Worm (Caenorhabditis elegans) whole organism, L2 larva: ENCODE measurements around the gene dcar-1.

Source experiments
- C34F6.9 ChIP-seq: fragments of 150-350 bp; optimal IDR thresholded peaks from 2 replicates; lab custom pipeline; 2014; ENCODE audit warnings: missing biosample characterization, missing genetic modification characterization
- R02D3.7 ChIP-seq: fragments of 150-350 bp; optimal IDR thresholded peaks from 2 replicates; lab custom pipeline; 2014; ENCODE audit warnings: missing biosample characterization, missing genetic modification characterization
- Y55F3AM.14 ChIP-seq: fragments of 200-800 bp; sonication (Bioruptor generic); optimal IDR thresholded peaks from 2 replicates; lab custom pipeline; 2018; ENCODE audit warnings: mild to moderate bottlenecking, missing genetic modification characterization, missing compliant biosample characterization
- ZK546.5 ChIP-seq: sonication (generic microtip); optimal IDR thresholded peaks from 2 replicates; lab custom pipeline; 2017; ENCODE audit warnings: missing biosample characterization, missing genetic modification characterization
- alr-1 ChIP-seq: fragments of 150-350 bp; optimal IDR thresholded peaks from 2 replicates; lab custom pipeline; 2014; ENCODE audit warnings: missing biosample characterization, missing genetic modification characterization
- aly-2 ChIP-seq: fragments of 150-350 bp; optimal IDR thresholded peaks from 2 replicates; lab custom pipeline; 2014; ENCODE audit warnings: missing biosample characterization, missing genetic modification characterization
- blmp-1 ChIP-seq: sonication (generic microtip); optimal IDR thresholded peaks from 2 replicates; lab custom pipeline; 2017; ENCODE audit warnings: missing genetic modification characterization, mild to moderate bottlenecking, missing compliant biosample characterization, antibody characterized with exemption, moderate library complexity; ENCODE audit not compliant: insufficient read depth
- ceh-16 ChIP-seq: fragments of 150-350 bp; optimal IDR thresholded peaks from 2 replicates; lab custom pipeline; 2014; ENCODE audit warnings: missing biosample characterization, missing genetic modification characterization
- dmd-4 ChIP-seq: sonication (generic microtip); optimal IDR thresholded peaks from 2 replicates; lab custom pipeline; 2017; ENCODE audit warnings: missing biosample characterization, missing genetic modification characterization
- egl-27 ChIP-seq: sonication (generic microtip); optimal IDR thresholded peaks from 3 replicates; lab custom pipeline; 2017; ENCODE audit warnings: missing biosample characterization, missing genetic modification reagents, missing genetic modification characterization
- elt-1 ChIP-seq: fragments of 150-350 bp; optimal IDR thresholded peaks from 2 replicates; lab custom pipeline; 2014; ENCODE audit warnings: missing biosample characterization, missing genetic modification characterization
- elt-3 ChIP-seq: sonication (generic microtip); optimal IDR thresholded peaks from 2 replicates; lab custom pipeline; 2017; ENCODE audit warnings: missing biosample characterization, missing genetic modification characterization
- fos-1 ChIP-seq: fragments of 150-350 bp; optimal IDR thresholded peaks from 2 replicates; lab custom pipeline; 2014; ENCODE audit warnings: missing biosample characterization, missing genetic modification characterization
- gmeb-1 ChIP-seq: fragments of 150-350 bp; optimal IDR thresholded peaks from 2 replicates; lab custom pipeline; 2014; ENCODE audit warnings: missing biosample characterization, missing genetic modification characterization
- lin-11 ChIP-seq: fragments of 150-350 bp; sonication (generic microtip); optimal IDR thresholded peaks from 2 replicates; lab custom pipeline; 2014; ENCODE audit warnings: missing biosample characterization, missing genetic modification characterization, inconsistent platforms, mixed read lengths
- lin-13 ChIP-seq: fragments of 150-350 bp; optimal IDR thresholded peaks from 2 replicates; lab custom pipeline; 2014; ENCODE audit warnings: missing biosample characterization, missing genetic modification reagents, missing genetic modification characterization
- lin-39 ChIP-seq: fragments of 150-350 bp; optimal IDR thresholded peaks from 2 replicates; lab custom pipeline; 2014; ENCODE audit warnings: missing biosample characterization, missing genetic modification reagents, missing genetic modification characterization
- lsy-2 ChIP-seq, 2 experiments: fragments of 150-350 bp in 1 of 2; sonication (generic microtip) in 1 of 2; optimal IDR thresholded peaks; 2 replicates each; lab custom pipeline; 2014 to 2017; ENCODE audit warnings: missing biosample characterization in 2 of 2, missing genetic modification characterization in 2 of 2
- mab-5 ChIP-seq: fragments of 150-350 bp; optimal IDR thresholded peaks from 2 replicates; lab custom pipeline; 2014; ENCODE audit warnings: missing biosample characterization, missing genetic modification characterization
- mbf-1 ChIP-seq: sonication (generic microtip); optimal IDR thresholded peaks from 2 replicates; lab custom pipeline; 2017; ENCODE audit warnings: missing biosample characterization, missing genetic modification characterization
- mdl-1 ChIP-seq, 2 experiments: fragments of 150-350 bp in 1 of 2; sonication (generic microtip) in 1 of 2; optimal IDR thresholded peaks; 2 replicates each; lab custom pipeline; 2017; ENCODE audit warnings: missing biosample characterization in 2 of 2, missing genetic modification characterization in 2 of 2
- nhr-10 ChIP-seq: sonication (generic microtip); optimal IDR thresholded peaks from 2 replicates; lab custom pipeline; 2017; ENCODE audit warnings: missing biosample characterization, missing genetic modification characterization
- nhr-11 ChIP-seq: fragments of 150-350 bp; optimal IDR thresholded peaks from 2 replicates; lab custom pipeline; 2014; ENCODE audit warnings: missing biosample characterization, missing genetic modification characterization
- nhr-12 ChIP-seq: fragments of 150-350 bp; optimal IDR thresholded peaks from 2 replicates; lab custom pipeline; 2014; ENCODE audit warnings: missing biosample characterization, missing genetic modification characterization
- nhr-129 ChIP-seq: fragments of 150-350 bp; optimal IDR thresholded peaks from 2 replicates; lab custom pipeline; 2014; ENCODE audit warnings: missing biosample characterization, missing genetic modification characterization
- nhr-23 ChIP-seq: fragments of 150-350 bp; optimal IDR thresholded peaks from 2 replicates; lab custom pipeline; 2014; ENCODE audit warnings: missing biosample characterization, missing genetic modification reagents, missing genetic modification characterization
- nhr-237 ChIP-seq: fragments of 150-350 bp; optimal IDR thresholded peaks from 2 replicates; lab custom pipeline; 2014; ENCODE audit warnings: missing biosample characterization, missing genetic modification characterization
- nhr-25 ChIP-seq: fragments of 150-350 bp; sonication (generic microtip); optimal IDR thresholded peaks from 3 replicates; lab custom pipeline; 2014; ENCODE audit warnings: missing biosample characterization, missing genetic modification characterization
- nhr-6 ChIP-seq: fragments of 150-350 bp; optimal IDR thresholded peaks from 2 replicates; lab custom pipeline; 2014; ENCODE audit warnings: missing biosample characterization, missing genetic modification characterization
- nhr-77 ChIP-seq: fragments of 150-350 bp; optimal IDR thresholded peaks from 2 replicates; lab custom pipeline; 2014; ENCODE audit warnings: missing biosample characterization, missing genetic modification characterization
- peb-1 ChIP-seq: fragments of 150-350 bp; optimal IDR thresholded peaks from 2 replicates; lab custom pipeline; 2014; ENCODE audit warnings: missing biosample characterization, missing genetic modification characterization
- sem-4 ChIP-seq: fragments of 150-350 bp; optimal IDR thresholded peaks from 2 replicates; lab custom pipeline; 2014; ENCODE audit warnings: missing biosample characterization, missing genetic modification reagents, missing genetic modification characterization
- skn-1 ChIP-seq: sonication (generic microtip); optimal IDR thresholded peaks from 2 replicates; lab custom pipeline; 2017; ENCODE audit warnings: missing biosample characterization, missing genetic modification characterization
- sma-9 ChIP-seq, 2 experiments: fragments of 150-350 bp in 1 of 2; sonication (generic microtip) in 1 of 2; optimal IDR thresholded peaks; 2 replicates each; lab custom pipeline; 2014 to 2016; ENCODE audit warnings: missing genetic modification characterization in 2 of 2, mild to moderate bottlenecking in 1 of 2, missing biosample characterization in 1 of 2, missing compliant biosample characterization in 1 of 2, missing genetic modification reagents in 1 of 2, moderate library complexity in 1 of 2
- unc-55 ChIP-seq: fragments of 150-350 bp; sonication (generic microtip); optimal IDR thresholded peaks from 3 replicates; lab custom pipeline; 2014; ENCODE audit warnings: missing biosample characterization, missing genetic modification reagents, missing genetic modification characterization
- unc-62 ChIP-seq: fragments of 150-350 bp; optimal IDR thresholded peaks from 2 replicates; lab custom pipeline; 2014; ENCODE audit warnings: missing biosample characterization, missing genetic modification reagents, missing genetic modification characterization
- zag-1 ChIP-seq: fragments of 150-350 bp; optimal IDR thresholded peaks from 2 replicates; lab custom pipeline; 2014; ENCODE audit warnings: missing biosample characterization, missing genetic modification characterization
- ztf-11 ChIP-seq: sonication (generic microtip); optimal IDR thresholded peaks from 2 replicates; lab custom pipeline; 2017; ENCODE audit warnings: missing biosample characterization, missing genetic modification characterization
- ztf-4 ChIP-seq: fragments of 150-350 bp; optimal IDR thresholded peaks from 2 replicates; lab custom pipeline; 2014; ENCODE audit warnings: missing biosample characterization, missing genetic modification characterization

dcar-1 gene

DNA sequence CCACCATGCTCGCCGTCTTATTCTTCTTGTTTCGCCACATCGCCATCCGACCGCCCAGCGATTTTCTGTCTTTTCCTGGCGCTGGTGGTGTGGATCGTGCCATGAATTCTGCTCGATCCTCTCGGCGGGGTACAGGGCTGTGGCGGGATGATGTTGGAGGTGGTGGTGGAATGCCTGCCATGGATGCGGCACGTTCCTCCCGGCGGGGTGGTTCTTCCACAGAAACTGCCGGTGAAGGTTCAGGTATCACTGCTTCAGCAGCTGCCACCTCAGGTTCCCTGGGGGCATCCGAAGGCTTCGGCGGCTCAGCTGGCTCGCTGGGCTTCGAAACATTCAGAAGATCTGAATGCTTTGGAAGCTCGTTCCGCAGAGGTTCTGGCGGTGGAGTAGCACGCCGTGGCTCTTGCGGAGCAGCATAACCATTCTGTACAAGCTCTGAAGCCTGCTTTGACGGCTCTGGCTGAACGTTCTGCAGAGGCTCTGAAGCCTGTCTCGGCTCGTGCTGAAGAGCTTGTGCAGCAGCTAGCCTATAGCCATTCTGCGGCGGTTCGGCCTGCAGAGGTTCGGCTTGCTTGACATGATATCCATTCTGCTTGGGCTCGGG, 34.8 kb downstream of the dcar-1 start:
- no peak for TF ChIP-seq sem-4
- no peak for TF ChIP-seq R02D3.7 (tag; lab: Kevin White, UChicago)
- no peak for TF ChIP-seq mdl-1 (tag; optimal IDR thresholded peaks at IDR 0.05; lab: Kevin White, UChicago)
- no peak for TF ChIP-seq aly-2 (tag; lab: Kevin White, UChicago)
- TF ChIP-seq nhr-237 (tag; lab: Kevin White, UChicago), result no peak
- no peak for TF ChIP-seq ceh-16 (tag; lab: Kevin White, UChicago)
- no peak for TF ChIP-seq nhr-23 (tag; lab: Kevin White, UChicago)
- TF ChIP-seq elt-1, result no peak
- no peak for TF ChIP-seq lsy-2 (tag; optimal IDR thresholded peaks at IDR 0.05; lab: Kevin White, UChicago)
- TF ChIP-seq egl-27 (tag; lab: Kevin White, UChicago), result no peak
- no peak for TF ChIP-seq peb-1 (tag; lab: Kevin White, UChicago)
- no peak for TF ChIP-seq mbf-1

DNA sequence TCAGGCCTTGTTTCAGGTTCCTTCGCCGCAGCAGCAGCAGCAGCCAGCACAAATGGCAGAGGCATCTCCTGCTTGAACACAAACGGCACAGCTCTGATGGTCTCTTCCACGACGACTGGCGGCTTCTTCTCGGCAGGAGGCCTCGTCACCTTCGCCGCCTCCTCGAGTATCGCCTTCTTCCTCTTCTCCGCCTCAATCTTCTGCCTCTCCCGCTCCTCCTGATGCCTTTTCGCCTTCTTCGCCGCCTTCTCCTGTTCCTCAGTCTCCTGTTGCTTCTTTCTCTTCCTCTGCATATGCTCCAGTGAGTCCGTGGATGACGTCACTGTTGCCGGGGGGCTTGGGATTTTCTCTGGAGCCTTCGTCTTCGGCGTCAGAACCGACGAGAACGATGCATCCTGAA, 35.3 kb downstream of the dcar-1 start:
- TF ChIP-seq egl-27 (tag; lab: Kevin White, UChicago) (no peak), alr-1 (no peak), ztf-4 (no peak), skn-1 (no peak), C34F6.9 (no peak), ztf-11 (tag; lab: Kevin White, UChicago) (no peak), nhr-129 (tag; lab: Kevin White, UChicago) (no peak), unc-55 (GFP tag; lab: Kevin White, UChicago) (no peak), sma-9 (GFP tag; optimal IDR thresholded peaks at IDR 0.05; lab: Kevin White, UChicago) (no peak), sma-9 (tag; optimal IDR thresholded peaks at IDR 0.05; lab: Kevin White, UChicago) (no peak), nhr-6 (tag; lab: Kevin White, UChicago) (no peak)

DNA sequence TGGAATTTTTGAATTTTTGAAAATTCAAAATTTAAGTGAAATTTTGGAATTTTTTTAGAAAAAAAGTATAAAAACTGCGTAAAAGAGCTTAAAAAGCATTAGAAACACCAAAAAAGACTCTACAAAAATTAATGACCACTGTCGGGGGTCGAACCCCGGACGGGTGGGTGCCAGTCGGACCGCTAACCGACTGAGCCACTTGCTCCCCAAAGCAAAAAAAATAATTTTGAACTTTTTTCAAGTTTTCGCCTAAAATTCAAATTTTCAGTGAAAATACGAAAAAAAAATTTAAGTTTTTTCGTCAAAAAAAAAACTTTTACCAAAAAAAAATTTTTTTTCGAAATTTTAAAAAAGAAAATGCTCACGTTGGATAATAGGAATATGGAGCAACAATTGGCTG, 37.1 kb downstream of the dcar-1 start:
- TF ChIP-seq blmp-1 (no peak), aly-2 (tag; lab: Kevin White, UChicago) (no peak), unc-55 (GFP tag; lab: Kevin White, UChicago) (no peak), lin-13 (no peak), nhr-77 (tag; lab: Kevin White, UChicago) (no peak), lin-11 (tag; lab: Kevin White, UChicago) (no peak), sem-4 (no peak), alr-1 (no peak), R02D3.7 (tag; lab: Kevin White, UChicago) (no peak), nhr-129 (tag; lab: Kevin White, UChicago) (no peak), fos-1 (tag; lab: Kevin White, UChicago) (no peak), ZK546.5 (no peak)
- TF ChIP-seq, all 48 proteins: peak for 0

DNA sequence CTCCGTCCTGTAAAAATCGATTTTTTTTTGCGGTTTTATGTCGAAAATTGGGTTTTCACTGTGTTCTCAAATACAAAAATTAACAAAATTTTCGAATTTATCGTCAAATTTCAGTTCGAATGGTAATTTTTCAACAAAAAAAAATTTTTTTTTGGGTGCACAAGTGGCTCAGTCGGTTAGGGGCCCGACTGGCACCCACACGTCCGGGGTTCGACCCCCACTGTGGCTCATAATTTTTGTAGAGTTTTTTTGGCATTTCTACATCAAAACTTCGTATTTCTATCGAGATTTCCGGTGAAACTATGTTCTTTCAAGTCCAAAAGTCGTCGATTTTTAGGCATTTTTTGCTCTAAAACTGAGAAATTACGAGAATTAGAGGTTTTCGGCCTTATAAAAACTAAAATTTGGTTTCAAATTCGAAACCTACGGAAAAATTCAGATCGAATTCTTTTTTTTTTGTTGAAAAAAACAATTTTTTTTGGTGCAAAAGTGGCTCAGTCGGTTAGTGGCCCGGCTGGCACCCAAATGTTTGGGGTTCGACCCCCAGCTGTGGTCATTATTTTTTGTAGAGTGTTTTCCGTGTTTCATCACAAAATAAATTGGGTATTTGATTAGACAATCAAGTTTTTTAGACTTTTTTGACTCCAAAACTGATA, 38.0 kb downstream of the dcar-1 start:
- TF ChIP-seq lin-39 (no peak), nhr-12 (no peak), nhr-237 (tag; lab: Kevin White, UChicago) (no peak), C34F6.9 (no peak), nhr-6 (tag; lab: Kevin White, UChicago) (no peak), mab-5 (tag; lab: Kevin White, UChicago) (no peak), nhr-10 (no peak), blmp-1 (no peak), skn-1 (no peak), Y55F3AM.14 (no peak)
- TF ChIP-seq, all 48 proteins: peak for 0

DNA sequence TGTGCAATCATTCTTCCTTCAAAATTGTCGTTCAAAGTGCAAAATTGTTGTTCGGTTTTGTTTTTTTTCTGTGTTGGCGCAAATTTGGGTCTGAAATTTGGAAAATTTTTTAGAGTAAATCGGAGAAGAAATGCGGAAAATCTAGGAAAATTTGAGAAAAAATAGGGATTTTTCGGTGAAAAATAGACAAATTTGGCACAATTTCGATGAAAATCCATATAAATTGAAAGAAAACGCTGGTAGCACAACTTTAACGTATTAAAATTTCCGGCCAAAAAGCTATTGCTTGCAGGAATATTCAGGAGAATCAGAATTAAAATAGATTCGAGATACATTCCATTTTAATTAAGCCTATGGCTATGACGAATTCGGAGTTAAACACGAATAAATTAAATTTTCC, 39.0 kb downstream of the dcar-1 start, which contains the start of gene dpy-21:
TSS of gene dpy-21 (minus strand) at position 101 of the 400 bp plus-strand sequence.
- no peak for TF ChIP-seq peb-1 (tag; lab: Kevin White, UChicago)
- TF ChIP-seq elt-3 (tag; lab: Kevin White, UChicago), result no peak
- TF ChIP-seq nhr-77 (tag; lab: Kevin White, UChicago), result no peak
- TF ChIP-seq nhr-25 (tag; lab: Kevin White, UChicago), result no peak
- TF ChIP-seq lin-39, result no peak
- no peak for TF ChIP-seq mbf-1
- no peak for TF ChIP-seq aly-2 (tag; lab: Kevin White, UChicago)
- TF ChIP-seq unc-62, result no peak
- no peak for TF ChIP-seq fos-1 (tag; lab: Kevin White, UChicago)
- no peak for TF ChIP-seq sma-9 (GFP tag; optimal IDR thresholded peaks at IDR 0.05; lab: Kevin White, UChicago)
- no peak for TF ChIP-seq sma-9 (tag; optimal IDR thresholded peaks at IDR 0.05; lab: Kevin White, UChicago)
- no peak for TF ChIP-seq nhr-11 (tag; lab: Kevin White, UChicago)
- TF ChIP-seq lin-11 (tag; lab: Kevin White, UChicago), result no peak
- no peak for TF ChIP-seq gmeb-1
- no peak for TF ChIP-seq dmd-4 (tag; lab: Kevin White, UChicago)
- TF ChIP-seq zag-1, result no peak
- TF ChIP-seq nhr-129 (tag; lab: Kevin White, UChicago), result no peak
- no peak for TF ChIP-seq mab-5 (tag; lab: Kevin White, UChicago)
- TF ChIP-seq, all 48 proteins: peak for 0
